Worm (Caenorhabditis elegans): ENCODE measurements around the gene sru-13.
"Not testable (repeated sequence)": the region's sequence is repeated elsewhere in the genome, so short reads cannot be mapped to it uniquely, and the experiment has no call there.

Gene sru-13

ce11 chrIV:12527217-12527616, 4.8 kb upstream of the sru-13 start, which contains the start of gene F53B2.8 (continued):
- no peak for TF ChIP-seq nhr-41 (GFP tag; IDR thresholded peaks at IDR 0.05)

- TF ChIP-seq ztf-7 (tag; optimal IDR thresholded peaks at IDR 0.05) (no peak), unc-62 (GFP tag; optimal IDR thresholded peaks at IDR 0.05 in 1 of 2) (peak in 1 of 2 experiments; percentile 58), unc-62 (tag; optimal IDR thresholded peaks at IDR 0.05) (no peak)
Observed at ce11 chrIV:12525409-12525808, 3.0 kb upstream of the sru-13 start, which contains the start of gene eak-4. TSS of gene eak-4 (minus strand) at chrIV:12525509.

- TF ChIP-seq Y75B8A.6 (GFP tag; IDR thresholded peaks at IDR 0.05) (no peak), unc-62 (GFP tag; optimal IDR thresholded peaks at IDR 0.05 in 1 of 2) (peak in 1 of 2 experiments; percentile 16), unc-62 (tag; optimal IDR thresholded peaks at IDR 0.05) (no peak)
Observed at ce11 chrIV:12520150-12520549, 2.3 kb downstream of the sru-13 start, which contains the start of gene tsp-4. TSS of gene tsp-4 (minus strand) at chrIV:12520250.

ce11 chrIV:12505397-12505796, 17.0 kb downstream of the sru-13 start, which contains the start of gene sru-17:
TSS of gene sru-17 (plus strand) at chrIV:12505697.
- not testable (repeated sequence) for TF ChIP-seq hlh-11 (tag; optimal IDR thresholded peaks at IDR 0.05); T20F7.1 (GFP tag; optimal IDR thresholded peaks at IDR 0.05); snpc-4 (tag; optimal IDR thresholded peaks at IDR 0.05)

ce11 chrIV:12501956-12502355, 20.5 kb downstream of the sru-13 start, which contains the start of gene sru-18:
TSS of gene sru-18 (plus strand) at chrIV:12502256.
- TF ChIP-seq duxl-1 (tag; optimal IDR thresholded peaks at IDR 0.05; ENCODE audit: poor library complexity): no peak
- TF ChIP-seq F37D6.2 (tag; optimal IDR thresholded peaks at IDR 0.05): no peak
- TF ChIP-seq F49E8.2 (tag; optimal IDR thresholded peaks at IDR 0.05; ENCODE audit: borderline replicate concordance): no peak
- no peak for TF ChIP-seq ZK546.5 (tag; optimal IDR thresholded peaks at IDR 0.05)
- TF ChIP-seq skn-1 (tag; optimal IDR thresholded peaks at IDR 0.05): no peak
- TF ChIP-seq mep-1 (tag; optimal IDR thresholded peaks at IDR 0.05): no peak
- no peak for TF ChIP-seq ZK337.2 (GFP tag; IDR thresholded peaks at IDR 0.05)
- no peak for TF ChIP-seq dmd-6 (GFP tag; IDR thresholded peaks at IDR 0.05)
- no peak for TF ChIP-seq zfp-3 (GFP tag; conservative IDR thresholded peaks at IDR 0.05)
- no peak for TF ChIP-seq tra-1 (GFP tag; IDR thresholded peaks at IDR 0.05)
- no peak for TF ChIP-seq pha-4 (GFP tag; IDR thresholded peaks at IDR 0.05)
- TF ChIP-seq pha-4 (tag; optimal IDR thresholded peaks at IDR 0.05): no peak
- no peak for TF ChIP-seq spr-1 (tag; optimal IDR thresholded peaks at IDR 0.05)
- TF ChIP-seq ztf-7 (tag; optimal IDR thresholded peaks at IDR 0.05): no peak
- no peak for TF ChIP-seq spr-3 (GFP tag; optimal IDR thresholded peaks at IDR 0.05)
- TF ChIP-seq T20F7.1 (GFP tag; optimal IDR thresholded peaks at IDR 0.05): no peak
- no peak for TF ChIP-seq gei-8 (GFP tag; optimal IDR thresholded peaks at IDR 0.05)
- TF ChIP-seq cey-2 (tag; optimal IDR thresholded peaks at IDR 0.05; ENCODE audit: borderline replicate concordance, insufficient read depth): no peak
- no peak for TF ChIP-seq nhr-111 (GFP tag; optimal IDR thresholded peaks at IDR 0.05)
- TF ChIP-seq madf-5 (GFP tag; IDR thresholded peaks at IDR 0.05): no peak

ce11 chrIV:12498238-12498637, 24.2 kb downstream of the sru-13 start, which contains the start of gene sru-19:
TSS of gene sru-19 (plus strand) at chrIV:12498538.
- TF ChIP-seq hmg-1.1 (GFP tag; IDR thresholded peaks at IDR 0.05): no peak
- no peak for TF ChIP-seq dmd-9 (GFP tag; IDR thresholded peaks at IDR 0.05)
- no peak for TF ChIP-seq dpl-1 (GFP tag; optimal IDR thresholded peaks at IDR 0.05)
- no peak for TF ChIP-seq ceh-20 (GFP tag; IDR thresholded peaks at IDR 0.05)
- no peak for TF ChIP-seq tag-97 (GFP tag; IDR thresholded peaks at IDR 0.05)
- TF ChIP-seq D1046.2 (GFP tag; IDR thresholded peaks at IDR 0.05): no peak
- TF ChIP-seq F49E8.2 (tag; optimal IDR thresholded peaks at IDR 0.05; ENCODE audit: borderline replicate concordance): no peak
- TF ChIP-seq lin-29 (GFP tag; IDR thresholded peaks at IDR 0.05): no peak
- TF ChIP-seq attf-4 (tag; optimal IDR thresholded peaks at IDR 0.05): no peak
- no peak for TF ChIP-seq mep-1 (tag; optimal IDR thresholded peaks at IDR 0.05)
